Worm (Caenorhabditis elegans): ENCODE measurements around the gene sup-1.

sup-1 gene

DNA sequence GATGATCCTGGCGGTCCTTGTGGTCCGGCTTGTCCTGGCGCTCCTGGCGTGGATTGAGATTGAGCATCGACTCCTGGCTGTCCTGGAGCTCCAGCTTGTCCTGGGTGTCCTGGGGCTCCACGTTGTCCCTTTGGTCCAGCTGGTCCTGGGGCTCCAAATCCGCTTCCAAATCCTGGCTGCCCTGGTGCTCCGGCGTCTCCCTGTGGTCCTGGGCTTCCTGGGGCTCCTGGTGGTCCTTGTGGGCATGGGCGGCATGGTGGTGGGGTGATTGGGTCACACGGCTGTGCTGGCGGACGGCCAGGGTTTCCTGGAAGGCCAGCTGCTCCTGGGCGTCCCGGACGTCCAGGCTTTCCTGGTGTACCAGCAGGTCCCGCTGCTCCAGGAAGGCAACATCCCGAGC is 31.5 kb downstream of the sup-1 start (continued):
- no peak for TF ChIP-seq lag-1 (GFP tag; IDR thresholded peaks at IDR 0.05)
- no peak for TF ChIP-seq F39B2.1 (GFP tag; IDR thresholded peaks at IDR 0.05)
- TF ChIP-seq C17E4.6 (GFP tag; IDR thresholded peaks at IDR 0.05), result no peak
- TF ChIP-seq attf-5 (GFP tag; optimal IDR thresholded peaks at IDR 0.05), result no peak
- no peak for TF ChIP-seq F23B12.7 (tag; optimal IDR thresholded peaks at IDR 0.05; ENCODE audit: insufficient read depth)
- TF ChIP-seq bed-1 (GFP tag; IDR thresholded peaks at IDR 0.05), result no peak
- no peak for TF ChIP-seq nhr-90 (tag; optimal IDR thresholded peaks at IDR 0.05)
- TF ChIP-seq madf-8 (GFP tag; conservative IDR thresholded peaks at IDR 0.05), result no peak

DNA sequence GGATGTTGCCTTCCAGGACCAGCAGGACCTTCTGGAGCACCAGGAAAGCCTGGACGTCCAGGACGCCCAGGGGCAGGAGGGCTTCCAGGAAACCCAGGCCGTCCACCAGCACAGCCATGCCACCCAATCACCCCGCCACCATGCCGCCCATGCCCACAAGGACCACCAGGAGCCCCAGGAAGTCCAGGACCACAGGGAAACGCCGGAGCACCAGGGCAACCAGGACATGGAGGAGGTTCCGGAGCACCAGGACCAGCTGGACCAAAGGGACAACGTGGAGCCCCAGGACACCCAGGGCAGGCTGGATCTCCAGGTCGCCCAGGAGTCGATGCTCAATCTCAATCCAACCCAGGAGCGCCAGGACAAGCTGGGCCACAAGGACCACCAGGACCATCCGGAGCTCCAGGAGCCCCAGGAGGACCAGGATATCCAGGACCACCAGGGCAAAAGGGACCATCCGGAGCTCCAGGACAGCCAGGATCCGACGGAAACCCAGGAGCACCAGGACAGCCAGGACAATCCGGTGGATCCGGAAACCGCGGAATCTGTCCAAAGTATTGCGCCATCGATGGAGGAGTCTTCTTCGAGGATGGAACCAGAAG is 32.9 kb downstream of the sup-1 start:
- TF ChIP-seq egrh-3 (GFP tag; IDR thresholded peaks at IDR 0.05) (peak; percentile 92), zfh-2 (GFP tag; conservative IDR thresholded peaks at IDR 0.05) (peak; percentile 91), aptf-3 (GFP tag; IDR thresholded peaks at IDR 0.05) (0 out of 2 replicates have a peak, but pooled peaks have one; percentile 28), attf-5 (GFP tag; optimal IDR thresholded peaks at IDR 0.05) (no peak), mel-28 (tag; optimal IDR thresholded peaks at IDR 0.05; ENCODE audit: borderline replicate concordance) (no peak), dox-1 (GFP tag; IDR thresholded peaks at IDR 0.05) (0 out of 2 replicates have a peak, but pooled peaks have one; percentile 8), lsl-1 (GFP tag; optimal IDR thresholded peaks at IDR 0.05) (no peak), efl-1 (GFP tag; optimal IDR thresholded peaks at IDR 0.05) (no peak), hmg-1.2 (GFP tag; IDR thresholded peaks at IDR 0.05) (0 out of 2 replicates have a peak, but pooled peaks have one; percentile 4), hsf-1 (GFP tag; IDR thresholded peaks at IDR 0.05) (no peak), K11D2.4 (GFP tag; IDR thresholded peaks at IDR 0.05) (no peak)

DNA sequence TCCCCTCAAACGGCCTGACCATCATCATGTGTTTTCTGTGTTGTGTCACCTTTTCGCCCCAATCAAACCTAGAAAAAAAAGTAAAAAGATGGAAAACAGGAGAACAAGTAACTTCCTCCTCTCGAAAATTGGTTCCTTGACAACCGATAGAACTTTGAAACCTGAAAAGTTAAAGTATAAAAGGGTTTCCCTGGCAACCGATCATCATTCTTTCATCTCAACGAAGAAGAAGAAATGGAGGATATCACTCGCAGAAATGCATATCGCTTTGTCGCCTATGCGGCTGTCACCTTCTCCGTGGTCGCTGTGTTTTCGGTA is 33.7 kb downstream of the sup-1 start, which contains the start of gene col-95:
TSS of gene col-95 (plus strand) at position 219 of the 318 bp plus-strand sequence.
- no peak for TF ChIP-seq ceh-79 (tag; optimal IDR thresholded peaks at IDR 0.05)
- TF ChIP-seq hlh-26 (GFP tag; conservative IDR thresholded peaks at IDR 0.05), result no peak
- TF ChIP-seq cebp-2 (GFP tag; IDR thresholded peaks at IDR 0.05), result no peak
- no peak for TF ChIP-seq mxl-1 (tag; optimal IDR thresholded peaks at IDR 0.05)
- no peak for TF ChIP-seq egl-18 (GFP tag; IDR thresholded peaks at IDR 0.05)
- no peak for TF ChIP-seq Y53F4B.3 (GFP tag; IDR thresholded peaks at IDR 0.05)
- TF ChIP-seq K11D2.4 (GFP tag; IDR thresholded peaks at IDR 0.05), result no peak
- TF ChIP-seq ets-4 (GFP tag; optimal IDR thresholded peaks at IDR 0.05), result no peak
- TF ChIP-seq somi-1 (GFP tag; optimal IDR thresholded peaks at IDR 0.05), result no peak
- no peak for TF ChIP-seq D2030.7 (GFP tag; IDR thresholded peaks at IDR 0.05)
- no peak for TF ChIP-seq zfh-2 (GFP tag; conservative IDR thresholded peaks at IDR 0.05)

ce11 chrIII:11703006-11703775 is 34.2 kb downstream of the sup-1 start:
- TF ChIP-seq Y67H2A.10 (GFP tag; conservative IDR thresholded peaks at IDR 0.05), result no peak
- TF ChIP-seq F52B5.7 (tag; optimal IDR thresholded peaks at IDR 0.05), result no peak
- no peak for TF ChIP-seq lin-54 (GFP tag; optimal IDR thresholded peaks at IDR 0.05)
- TF ChIP-seq chd-7 (tag; optimal IDR thresholded peaks at IDR 0.05), result no peak
- TF ChIP-seq egrh-3 (GFP tag; IDR thresholded peaks at IDR 0.05), result peak; percentile 52; the same call in 1 of the 2 replicates
- TF ChIP-seq lin-26 (GFP tag; IDR thresholded peaks at IDR 0.05), result 0 out of 2 replicates have a peak, but pooled peaks have one; percentile 14
- TF ChIP-seq zfh-2 (GFP tag; conservative IDR thresholded peaks at IDR 0.05), result peak; percentile 81
- TF ChIP-seq mes-4 (tag; optimal IDR thresholded peaks at IDR 0.05), result no peak
- no peak for TF ChIP-seq K12H6.12 (tag; optimal IDR thresholded peaks at IDR 0.05)
- no peak for TF ChIP-seq atf-7 (tag; optimal IDR thresholded peaks at IDR 0.05)
- TF ChIP-seq B0261.1 (tag; optimal IDR thresholded peaks at IDR 0.05), result no peak

All from whole organism, young adult.